Fruit fly (Drosophila melanogaster) whole organism, embryonic: Measurements from ENCODE around the gene CG13409.
A peak's percentile ranks its signal among the peaks of the same experiment; 100 is the strongest.

Experiments used
- Ada2b ChIP-seq: fragments of 200-800 bp; sonication (Bioruptor generic); IDR thresholded peaks from 2 replicates; pipeline ENCODE4 v1.3.6; 2022; ENCODE audit warnings: missing biosample characterization, missing genetic modification characterization
- BEAF-32 ChIP-seq: fragments of 200-800 bp; sonication (Bioruptor generic); optimal IDR thresholded peaks from 3 replicates; lab custom pipeline; 2017; ENCODE audit warnings: missing biosample characterization, missing genetic modification characterization, mild to moderate bottlenecking, moderate library complexity, missing genetic modification reagents
- CG10654 ChIP-seq: fragments of 200-800 bp; sonication (Bioruptor generic); optimal IDR thresholded peaks from 2 replicates; lab custom pipeline; 2016; ENCODE audit warnings: missing biosample characterization, missing genetic modification characterization
- CG11696 ChIP-seq: fragments of 200-800 bp; sonication (Bioruptor generic); IDR thresholded peaks from 2 replicates; pipeline ENCODE4 v1.3.6; 2022; ENCODE audit warnings: missing biosample characterization, missing genetic modification characterization
- CG12155 ChIP-seq: fragments of 200-800 bp; sonication (Bioruptor generic); optimal IDR thresholded peaks from 3 replicates; lab custom pipeline; 2016; ENCODE audit warnings: missing biosample characterization, missing genetic modification characterization
- CG13296 ChIP-seq: fragments of 200-800 bp; sonication (Bioruptor generic); optimal IDR thresholded peaks from 3 replicates; lab custom pipeline; 2018; ENCODE audit warnings: missing biosample characterization, mild to moderate bottlenecking, missing genetic modification characterization
- CG15514 ChIP-seq: fragments of 200-800 bp; sonication (Bioruptor generic); optimal IDR thresholded peaks from 3 replicates; lab custom pipeline; 2017; ENCODE audit warnings: missing biosample characterization, missing genetic modification characterization, mild to moderate bottlenecking, moderate library complexity, missing genetic modification reagents
- CG1603 ChIP-seq: fragments of 200-800 bp; sonication (Bioruptor generic); optimal IDR thresholded peaks from 2 replicates; lab custom pipeline; 2019; ENCODE audit warnings: missing biosample characterization, mild to moderate bottlenecking, missing genetic modification characterization, moderate library complexity
- CG16779 ChIP-seq: fragments of 200-800 bp; sonication (Bioruptor generic); IDR thresholded peaks from 2 replicates; pipeline ENCODE4 v1.3.6; 2022; ENCODE audit warnings: missing biosample characterization, missing genetic modification characterization
- CG2116 ChIP-seq: fragments of 200-800 bp; sonication (Bioruptor generic); optimal IDR thresholded peaks from 3 replicates; lab custom pipeline; 2018; ENCODE audit warnings: missing biosample characterization, mild to moderate bottlenecking, missing genetic modification characterization
- CG2678 ChIP-seq: fragments of 200-800 bp; sonication (Bioruptor generic); optimal IDR thresholded peaks from 3 replicates; lab custom pipeline; 2019; ENCODE audit warnings: missing biosample characterization, mild to moderate bottlenecking, missing genetic modification characterization, moderate library complexity
- CG31441 ChIP-seq: fragments of 200-800 bp; sonication (Bioruptor generic); IDR thresholded peaks from 2 replicates; pipeline ENCODE4 v1.3.6; 2022; ENCODE audit warnings: missing biosample characterization, missing genetic modification characterization
- CG3847 ChIP-seq: fragments of 200-800 bp; sonication (Bioruptor generic); IDR thresholded peaks from 2 replicates; pipeline ENCODE4 v1.3.6; 2022; ENCODE audit warnings: missing biosample characterization, missing genetic modification characterization
- CG5953 ChIP-seq: fragments of 200-800 bp; sonication (Bioruptor generic); IDR thresholded peaks from 2 replicates; pipeline ENCODE4 v1.3.6; 2022; ENCODE audit warnings: missing biosample characterization, missing genetic modification characterization
- CG6689 ChIP-seq: fragments of 200-800 bp; sonication (Bioruptor generic); IDR thresholded peaks from 2 replicates; pipeline ENCODE4 v1.3.6; 2022; ENCODE audit warnings: missing biosample characterization, missing genetic modification characterization
- CG9876 ChIP-seq: fragments of 200-800 bp; sonication (Bioruptor generic); optimal IDR thresholded peaks from 2 replicates; lab custom pipeline; 2016; ENCODE audit warnings: missing biosample characterization, missing genetic modification characterization
- Camta ChIP-seq: fragments of 200-800 bp; sonication (Bioruptor generic); optimal IDR thresholded peaks from 2 replicates; lab custom pipeline; 2016; ENCODE audit warnings: missing biosample characterization, missing genetic modification characterization
- Dbx ChIP-seq: fragments of 200-800 bp; sonication (Bioruptor generic); IDR thresholded peaks from 3 replicates; pipeline ENCODE4 v1.3.6; 2022; ENCODE audit warnings: missing biosample characterization, missing genetic modification characterization
- Dip3 ChIP-seq: fragments of 200-800 bp; sonication (Bioruptor generic); optimal IDR thresholded peaks from 3 replicates; lab custom pipeline; 2016; ENCODE audit warnings: missing biosample characterization, missing genetic modification characterization
- Elba2 ChIP-seq: fragments of 200-800 bp; sonication (Bioruptor generic); optimal IDR thresholded peaks from 3 replicates; lab custom pipeline; 2016; ENCODE audit warnings: missing biosample characterization, missing genetic modification characterization
- Ets65A ChIP-seq: fragments of 200-800 bp; sonication (Bioruptor generic); peaks from one replicate; lab custom pipeline; 2016; ENCODE audit warnings: missing biosample characterization, missing genetic modification characterization
- Gug ChIP-seq: fragments of 200-800 bp; sonication (Bioruptor generic); IDR thresholded peaks from 4 replicates; pipeline ENCODE4 v1.3.6; 2022; ENCODE audit warnings: missing biosample characterization, missing genetic modification characterization
- HmgZ ChIP-seq: fragments of 200-800 bp; sonication (Bioruptor generic); optimal IDR thresholded peaks from 2 replicates; lab custom pipeline; 2018; ENCODE audit warnings: missing biosample characterization, mild to moderate bottlenecking, missing genetic modification characterization
- Hr3 ChIP-seq: fragments of 200-800 bp; sonication (Bioruptor generic); optimal IDR thresholded peaks from 3 replicates; lab custom pipeline; 2016; ENCODE audit warnings: missing biosample characterization, missing genetic modification characterization
- MBD-R2 ChIP-seq: fragments of 200-800 bp; sonication (Bioruptor generic); IDR thresholded peaks from 2 replicates; pipeline ENCODE4 v1.3.6; 2022; ENCODE audit warnings: missing biosample characterization, missing genetic modification characterization
- NC2β ChIP-seq: fragments of 200-800 bp; sonication (Bioruptor generic); optimal IDR thresholded peaks from 2 replicates; lab custom pipeline; 2016; ENCODE audit warnings: missing biosample characterization, missing genetic modification characterization
- Six4 ChIP-seq: fragments of 200-800 bp; sonication (Bioruptor generic); optimal IDR thresholded peaks from 2 replicates; lab custom pipeline; 2016; ENCODE audit warnings: missing biosample characterization, missing genetic modification characterization
- al ChIP-seq: fragments of 200-800 bp; sonication (Bioruptor generic); IDR thresholded peaks from 2 replicates; pipeline ENCODE4 v1.3.6; 2022; ENCODE audit warnings: missing biosample characterization, missing genetic modification characterization
- amos ChIP-seq: fragments of 200-800 bp; sonication (Bioruptor generic); IDR thresholded peaks from 2 replicates; pipeline ENCODE4 v1.3.6; 2022; ENCODE audit warnings: missing biosample characterization, missing genetic modification characterization; ENCODE audit not compliant: partially characterized antibody
- ase ChIP-seq: fragments of 200-800 bp; sonication (Bioruptor generic); IDR thresholded peaks from 3 replicates; pipeline ENCODE4 v1.3.6; 2022; ENCODE audit warnings: missing biosample characterization, missing genetic modification characterization
- bbx ChIP-seq: fragments of 200-800 bp; sonication (Bioruptor generic); IDR thresholded peaks from 2 replicates; pipeline ENCODE4 v1.3.6; 2022; ENCODE audit warnings: missing biosample characterization, missing genetic modification characterization; ENCODE audit not compliant: partially characterized antibody
- bowl ChIP-seq: fragments of 200-800 bp; sonication (Bioruptor generic); IDR thresholded peaks from 2 replicates; pipeline ENCODE4 v1.3.6; 2022; ENCODE audit warnings: missing biosample characterization, missing genetic modification characterization
- cad ChIP-seq: fragments of >200 bp; optimal IDR thresholded peaks from 2 replicates; lab custom pipeline; 2017; ENCODE audit warnings: missing biosample characterization, missing genetic modification characterization
- ci ChIP-seq: fragments of 200-800 bp; sonication (Bioruptor generic); IDR thresholded peaks from 3 replicates; pipeline ENCODE4 v1.3.6; 2022; ENCODE audit warnings: missing biosample characterization, missing genetic modification characterization
- corto ChIP-seq: fragments of 200-800 bp; sonication (Bioruptor generic); optimal IDR thresholded peaks from 2 replicates; lab custom pipeline; 2016; ENCODE audit warnings: missing biosample characterization, mild to moderate bottlenecking, missing genetic modification characterization, moderate library complexity
- dan ChIP-seq: fragments of 200-800 bp; sonication (Bioruptor generic); IDR thresholded peaks from 2 replicates; pipeline ENCODE4 v1.3.6; 2022; ENCODE audit warnings: missing biosample characterization, missing genetic modification characterization
- danr ChIP-seq: fragments of 200-800 bp; sonication (Bioruptor generic); IDR thresholded peaks from 2 replicates; pipeline ENCODE4 v1.3.6; 2022; ENCODE audit warnings: missing biosample characterization, missing genetic modification characterization
- dpn ChIP-seq, 2 experiments: fragments of 200-800 bp; sonication (Bioruptor generic); optimal IDR thresholded peaks; 3 replicates each; lab custom pipeline; 2016; ENCODE audit warnings: missing biosample characterization in 2 of 2, missing genetic modification characterization in 2 of 2
- exex ChIP-seq: fragments of 200-800 bp; sonication (Bioruptor generic); optimal IDR thresholded peaks from 4 replicates; lab custom pipeline; 2018; ENCODE audit warnings: missing biosample characterization, mild to moderate bottlenecking, missing genetic modification characterization, moderate library complexity
- gem ChIP-seq: fragments of 200-800 bp; sonication (Bioruptor generic); optimal IDR thresholded peaks from 2 replicates; lab custom pipeline; 2019; ENCODE audit warnings: missing biosample characterization, mild to moderate bottlenecking, missing genetic modification characterization, moderate library complexity
- grau ChIP-seq: fragments of 200-800 bp; optimal IDR thresholded peaks from 3 replicates; lab custom pipeline; 2019; ENCODE audit warnings: missing biosample characterization, mild to moderate bottlenecking, missing genetic modification characterization, moderate library complexity
- grn ChIP-seq: fragments of 200-800 bp; sonication (Bioruptor generic); optimal IDR thresholded peaks from 3 replicates; lab custom pipeline; 2017; ENCODE audit warnings: missing biosample characterization, missing genetic modification characterization
- knrl ChIP-seq: fragments of 200-800 bp; sonication (Bioruptor generic); IDR thresholded peaks from 3 replicates; pipeline ENCODE4 v1.3.6; 2022; ENCODE audit warnings: missing biosample characterization, missing genetic modification characterization; ENCODE audit not compliant: partially characterized antibody
- pho ChIP-seq: fragments of 200-800 bp; sonication (Bioruptor generic); optimal IDR thresholded peaks from 2 replicates; lab custom pipeline; 2016; ENCODE audit warnings: missing biosample characterization, missing genetic modification characterization
- pum ChIP-seq: fragments of 200-800 bp; sonication (Bioruptor generic); optimal IDR thresholded peaks from 2 replicates; lab custom pipeline; 2016; ENCODE audit warnings: missing biosample characterization, missing genetic modification characterization
- sens ChIP-seq: fragments of 200-800 bp; sonication (Bioruptor generic); peaks from one replicate; lab custom pipeline; 2016; ENCODE audit warnings: missing biosample characterization, missing genetic modification characterization
- slbo ChIP-seq: fragments of 200-800 bp; sonication (Bioruptor generic); IDR thresholded peaks from 2 replicates; pipeline ENCODE4 v1.3.6; 2022; ENCODE audit warnings: missing biosample characterization, missing genetic modification characterization
- tna ChIP-seq: fragments of 200-800 bp; sonication (Bioruptor generic); IDR thresholded peaks from 2 replicates; pipeline ENCODE4 v1.3.6; 2022; ENCODE audit warnings: missing biosample characterization, missing genetic modification characterization; ENCODE audit not compliant: partially characterized antibody
- tup ChIP-seq: fragments of 200-800 bp; sonication (Bioruptor generic); optimal IDR thresholded peaks from 2 replicates; lab custom pipeline; 2016; ENCODE audit warnings: missing biosample characterization, mild to moderate bottlenecking, missing genetic modification characterization, moderate library complexity
- unc-4 ChIP-seq: fragments of 200-800 bp; sonication (Bioruptor generic); IDR thresholded peaks from 2 replicates; pipeline ENCODE4 v1.3.6; 2022; ENCODE audit warnings: missing biosample characterization, missing genetic modification characterization; ENCODE audit not compliant: partially characterized antibody
- unpg ChIP-seq: fragments of 200-800 bp; sonication (Bioruptor generic); optimal IDR thresholded peaks from 3 replicates; lab custom pipeline; 2018; ENCODE audit warnings: missing biosample characterization, mild to moderate bottlenecking, missing genetic modification characterization, moderate library complexity

Gene CG13409

DNA sequence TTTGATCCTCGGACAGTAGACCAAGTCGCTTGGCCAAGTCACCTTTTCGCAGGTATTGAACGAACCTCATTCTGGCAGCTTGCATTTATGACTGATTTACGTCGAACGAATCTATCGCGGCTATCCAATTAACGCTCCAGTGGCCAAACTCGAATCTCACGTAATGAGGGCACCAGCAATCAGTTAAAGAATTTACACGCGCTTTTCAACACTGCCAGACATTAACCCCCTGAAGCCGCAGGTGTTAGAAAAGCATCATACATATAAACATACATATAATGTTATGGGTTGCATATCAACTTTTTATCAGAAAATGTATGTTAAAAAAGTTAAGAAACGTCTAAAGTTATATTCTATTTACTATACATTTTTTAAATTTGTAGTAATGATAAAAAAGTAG lies 6.4 kb downstream of the CG13409 start, which contains the start of gene CG6028 (continued):
- TF ChIP-seq MBD-R2 (GFP tag; lab: Robert Waterston, UW) (peak; percentile 78), CG6689 (GFP tag; lab: Robert Waterston, UW) (no peak), dan (GFP tag; lab: Robert Waterston, UW) (no peak), CG31441 (GFP tag; lab: Robert Waterston, UW) (peak; percentile 40), unpg (peak; percentile 5), corto (GFP tag; lab: Kevin White, UChicago) (no peak), CG2678 (tag; lab: Kevin White, UChicago) (peak; percentile 19), pum (GFP tag; lab: Kevin White, UChicago) (no peak), CG12155 (GFP tag; lab: Kevin White, UChicago) (peak; percentile 24), CG16779 (peak; percentile 35; the same call in 1 of the 2 replicates), tup (no peak), NC2β (GFP tag; lab: Kevin White, UChicago) (no peak), bowl (GFP tag; lab: Robert Waterston, UW) (no peak), CG13296 (GFP tag; lab: Kevin White, UChicago) (peak; percentile 10), al (GFP tag; lab: Robert Waterston, UW) (no peak), CG9876 (GFP tag; lab: Kevin White, UChicago) (no peak), Six4 (GFP tag; lab: Kevin White, UChicago) (no peak), tna (no peak), danr (GFP tag; lab: Robert Waterston, UW) (no peak), dpn (GFP tag; optimal IDR thresholded peaks at IDR 0.05; lab: Kevin White, UChicago) (peak in 1 of 2 experiments; percentile 21), CG10654 (GFP tag; lab: Kevin White, UChicago) (no peak), exex (tag; lab: Kevin White, UChicago) (peak; percentile 45), sens (GFP tag; lab: Kevin White, UChicago) (peak; percentile 78), unc-4 (GFP tag; lab: Robert Waterston, UW) (peak; percentile 20), Gug (GFP tag; lab: Robert Waterston, UW) (peak; percentile 29; the same call in 2 of the 4 replicates), grau (tag; lab: Kevin White, UChicago) (peak; percentile 18), Ada2b (GFP tag; lab: Robert Waterston, UW) (0 out of 2 replicates have a peak, but pooled peaks have one; percentile 7), CG1603 (tag; lab: Kevin White, UChicago) (peak; percentile 43), CG5953 (no peak), grn (peak; percentile 60), Elba2 (no peak), BEAF-32 (GFP tag; lab: Kevin White, UChicago) (peak; percentile 21), CG15514 (GFP tag; lab: Kevin White, UChicago) (peak; percentile 27), CG2116 (GFP tag; lab: Kevin White, UChicago) (no peak), Hr3 (GFP tag; lab: Kevin White, UChicago) (peak; percentile 55), Dip3 (peak; percentile 5), CG3847 (peak; percentile 39; the same call in 1 of the 2 replicates), bbx (GFP tag; lab: Robert Waterston, UW) (peak; percentile 33; the same call in 1 of the 2 replicates), amos (GFP tag; lab: Robert Waterston, UW) (peak; percentile 32; the same call in 1 of the 2 replicates), Dbx (GFP tag; lab: Robert Waterston, UW) (peak; percentile 45; the same call in 1 of the 3 replicates), Ets65A (peak; percentile 51), pho (no peak), cad (GFP tag; lab: Kevin White, UChicago) (no peak), CG11696 (no peak), ase (GFP tag; lab: Robert Waterston, UW) (0 out of 3 replicates have a peak, but pooled peaks have one; percentile 11), Camta (no peak), knrl (GFP tag; lab: Robert Waterston, UW) (no peak), HmgZ (tag; lab: Kevin White, UChicago) (peak; percentile 5), ci (GFP tag; lab: Robert Waterston, UW) (peak; percentile 31; the same call in 1 of the 3 replicates), gem (tag; lab: Kevin White, UChicago) (peak; percentile 25), slbo (GFP tag; lab: Robert Waterston, UW) (peak; percentile 61; the same call in 1 of the 2 replicates)
